Fruit fly (Drosophila melanogaster) whole organism, adult: Measurements from ENCODE around the gene CG34140.

ENCODE experiments used
- CG11617 ChIP-seq: fragments of 200-800 bp; sonication (Bioruptor generic); optimal IDR thresholded peaks from 2 replicates; lab custom pipeline; 2017; ENCODE audit warnings: mild to moderate bottlenecking, missing biosample characterization, missing genetic modification reagents, missing genetic modification characterization
- CG5204 ChIP-seq: fragments of 200-800 bp; sonication (Bioruptor generic); optimal IDR thresholded peaks from 2 replicates; lab custom pipeline; 2016; ENCODE audit warnings: missing biosample characterization, missing genetic modification characterization

DNA sequence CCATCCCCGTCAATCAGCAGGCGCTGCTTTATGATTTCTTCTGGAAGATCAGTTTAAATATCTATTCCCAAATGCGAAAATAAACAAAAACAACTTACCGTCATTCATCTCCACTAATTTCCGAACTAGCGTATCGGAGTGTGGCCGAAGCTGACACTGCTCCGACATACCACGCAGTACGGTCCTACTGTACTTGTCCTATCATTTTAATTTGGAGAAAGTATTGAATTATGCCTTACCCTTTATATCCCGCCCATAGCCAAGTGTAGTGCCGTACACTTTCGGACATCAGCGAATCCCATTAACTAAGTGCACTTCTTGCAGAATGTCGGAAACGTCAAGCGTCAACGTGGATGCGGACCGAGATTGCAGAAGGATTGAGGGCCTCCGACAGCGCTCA is 28.3 kb upstream of the CG34140 start, which contains the start of the genes thoc7 and Dis3l2:
- TF ChIP-seq CG5204 (GFP tag; lab: Kevin White, UChicago) (no peak), CG11617 (GFP tag; lab: Kevin White, UChicago) (no peak)
